Fruit fly (Drosophila melanogaster) whole organism, embryonic: ENCODE measurements around the gene CG16953.

Experiments
- CG10267 ChIP-seq: fragments of 200-800 bp; sonication (Bioruptor generic); optimal IDR thresholded peaks from 2 replicates; lab custom pipeline; 2018; ENCODE audit warnings: missing biosample characterization, mild to moderate bottlenecking, missing genetic modification characterization, moderate library complexity
- CG10543 ChIP-seq: fragments of 200-800 bp; sonication (Bioruptor generic); optimal IDR thresholded peaks from 3 replicates; lab custom pipeline; 2017; ENCODE audit warnings: missing biosample characterization, mild to moderate bottlenecking, missing genetic modification characterization, moderate library complexity
- CG11723 ChIP-seq: fragments of 200-800 bp; sonication (Bioruptor generic); optimal IDR thresholded peaks from 2 replicates; lab custom pipeline; 2017; ENCODE audit warnings: missing biosample characterization, mild to moderate bottlenecking, missing genetic modification characterization
- CG12236 ChIP-seq: fragments of 200-800 bp; sonication (Bioruptor generic); optimal IDR thresholded peaks from 2 replicates; lab custom pipeline; 2016; ENCODE audit warnings: missing biosample characterization, missing genetic modification characterization
- CG14965 ChIP-seq: fragments of 200-800 bp; sonication (Bioruptor generic); optimal IDR thresholded peaks from 2 replicates; lab custom pipeline; 2016; ENCODE audit warnings: missing biosample characterization, missing genetic modification characterization, borderline replicate concordance
- CG1603 ChIP-seq: fragments of 200-800 bp; sonication (Bioruptor generic); optimal IDR thresholded peaks from 2 replicates; lab custom pipeline; 2019; ENCODE audit warnings: missing biosample characterization, mild to moderate bottlenecking, missing genetic modification characterization, moderate library complexity
- CG16779 ChIP-seq: fragments of 200-800 bp; sonication (Bioruptor generic); IDR thresholded peaks from 2 replicates; pipeline ENCODE4 v1.3.6; 2022; ENCODE audit warnings: missing biosample characterization, missing genetic modification characterization
- CG18011 ChIP-seq: fragments of 200-800 bp; sonication (Bioruptor generic); optimal IDR thresholded peaks from 2 replicates; lab custom pipeline; 2017; ENCODE audit warnings: missing biosample characterization, missing genetic modification characterization, mild to moderate bottlenecking, moderate library complexity, missing genotype
- CG1832 ChIP-seq: fragments of 200-800 bp; sonication (Bioruptor generic); optimal IDR thresholded peaks from 2 replicates; lab custom pipeline; 2017; ENCODE audit warnings: missing biosample characterization, mild to moderate bottlenecking, missing genetic modification characterization, inconsistent platforms
- CG2120 ChIP-seq: fragments of 200-800 bp; sonication (Bioruptor generic); optimal IDR thresholded peaks from 3 replicates; lab custom pipeline; 2016; ENCODE audit warnings: missing biosample characterization, missing genetic modification characterization
- CG2678 ChIP-seq: fragments of 200-800 bp; sonication (Bioruptor generic); optimal IDR thresholded peaks from 3 replicates; lab custom pipeline; 2019; ENCODE audit warnings: missing biosample characterization, mild to moderate bottlenecking, missing genetic modification characterization, moderate library complexity
- CG33557 ChIP-seq: fragments of 200-800 bp; sonication (Bioruptor generic); optimal IDR thresholded peaks from 2 replicates; lab custom pipeline; 2019; ENCODE audit warnings: missing biosample characterization, mild to moderate bottlenecking, missing genetic modification characterization, moderate library complexity
- CG34224 ChIP-seq: fragments of 200-800 bp; sonication (Bioruptor generic); IDR thresholded peaks from 3 replicates; pipeline ENCODE4 v1.3.6; 2022; ENCODE audit warnings: missing biosample characterization, missing genetic modification characterization; ENCODE audit not compliant: partially characterized antibody
- CG4328 ChIP-seq: fragments of 200-800 bp; sonication (Bioruptor generic); optimal IDR thresholded peaks from 3 replicates; lab custom pipeline; 2017; ENCODE audit warnings: missing biosample characterization, missing genetic modification reagents, missing genetic modification characterization
- CG4707 ChIP-seq: fragments of 200-800 bp; sonication (Bioruptor generic); optimal IDR thresholded peaks from 2 replicates; lab custom pipeline; 2018; ENCODE audit warnings: missing biosample characterization, mild to moderate bottlenecking, missing genetic modification characterization, moderate library complexity
- CG5180 ChIP-seq: fragments of 200-800 bp; sonication (Bioruptor generic); optimal IDR thresholded peaks from 3 replicates; lab custom pipeline; 2017; ENCODE audit warnings: missing biosample characterization, missing genetic modification characterization, mild to moderate bottlenecking, moderate library complexity, missing genetic modification reagents
- CG7987 ChIP-seq: fragments of 200-800 bp; sonication (Bioruptor generic); optimal IDR thresholded peaks from 2 replicates; lab custom pipeline; 2018; ENCODE audit warnings: missing biosample characterization, mild to moderate bottlenecking, missing genetic modification characterization, moderate library complexity
- CrebB ChIP-seq: fragments of 200-800 bp; sonication (Bioruptor generic); optimal IDR thresholded peaks from 3 replicates; lab custom pipeline; 2018; ENCODE audit warnings: missing biosample characterization, mild to moderate bottlenecking, missing genetic modification characterization
- D ChIP-seq, 2 experiments: fragments of 200-800 bp in 1 of 2; fragments of >200 bp in 1 of 2; sonication (Bioruptor generic) in 1 of 2; optimal IDR thresholded peaks; 2 replicates in 1 of 2; 3 replicates in 1 of 2; lab custom pipeline; 2017; ENCODE audit warnings: mild to moderate bottlenecking in 1 of 2, missing biosample characterization in 1 of 2, missing genetic modification characterization in 1 of 2, missing genetic modification reagents in 1 of 2
- Dek ChIP-seq: fragments of 200-800 bp; sonication (Bioruptor generic); optimal IDR thresholded peaks from 3 replicates; lab custom pipeline; 2019; ENCODE audit warnings: missing biosample characterization, mild to moderate bottlenecking, missing genetic modification characterization, moderate library complexity
- Doc2 ChIP-seq: fragments of 200-800 bp; sonication (Bioruptor generic); IDR thresholded peaks from 2 replicates; pipeline ENCODE4 v1.3.6; 2022; ENCODE audit warnings: missing biosample characterization, missing genetic modification characterization
- E2f1 ChIP-seq: fragments of 200-800 bp; sonication (Bioruptor generic); IDR thresholded peaks from 2 replicates; pipeline ENCODE4 v1.3.6; 2022; ENCODE audit warnings: missing biosample characterization, missing genetic modification characterization
- Gsc ChIP-seq: fragments of 200-800 bp; sonication (Bioruptor generic); IDR thresholded peaks from 2 replicates; pipeline ENCODE4 v1.3.6; 2022; ENCODE audit warnings: missing biosample characterization, missing genetic modification characterization
- Gug ChIP-seq: fragments of 200-800 bp; sonication (Bioruptor generic); IDR thresholded peaks from 4 replicates; pipeline ENCODE4 v1.3.6; 2022; ENCODE audit warnings: missing biosample characterization, missing genetic modification characterization
- HHEX ChIP-seq: fragments of 200-800 bp; sonication (Bioruptor generic); optimal IDR thresholded peaks from 3 replicates; lab custom pipeline; 2017; ENCODE audit warnings: missing biosample characterization, mild to moderate bottlenecking, missing genetic modification characterization, missing genetic modification reagents
- HmgZ ChIP-seq: fragments of 200-800 bp; sonication (Bioruptor generic); optimal IDR thresholded peaks from 2 replicates; lab custom pipeline; 2018; ENCODE audit warnings: missing biosample characterization, mild to moderate bottlenecking, missing genetic modification characterization
- Hr3 ChIP-seq: fragments of 200-800 bp; sonication (Bioruptor generic); optimal IDR thresholded peaks from 3 replicates; lab custom pipeline; 2016; ENCODE audit warnings: missing biosample characterization, missing genetic modification characterization
- Hr39 ChIP-seq: fragments of >200 bp; optimal IDR thresholded peaks from 2 replicates; lab custom pipeline; 2017
- Hr78 ChIP-seq, 2 experiments: fragments of 200-800 bp in 1 of 2; fragments of >200 bp in 1 of 2; sonication (Bioruptor generic) in 1 of 2; optimal IDR thresholded peaks; 2 replicates each; lab custom pipeline; 2017 to 2019; ENCODE audit warnings: missing biosample characterization in 2 of 2, missing genetic modification characterization in 2 of 2, mild to moderate bottlenecking in 1 of 2, moderate library complexity in 1 of 2
- Opbp ChIP-seq: fragments of 200-800 bp; sonication (Bioruptor generic); IDR thresholded peaks from 3 replicates; pipeline ENCODE4 v1.3.6; 2022; ENCODE audit warnings: missing biosample characterization, missing genetic modification characterization; ENCODE audit not compliant: partially characterized antibody
- Optix ChIP-seq: fragments of 200-800 bp; sonication (Bioruptor generic); IDR thresholded peaks from 3 replicates; pipeline ENCODE4 v1.3.6; 2022; ENCODE audit warnings: missing biosample characterization, missing genetic modification characterization
- PHDP ChIP-seq: fragments of 200-800 bp; sonication (Bioruptor generic); optimal IDR thresholded peaks from 3 replicates; lab custom pipeline; 2018; ENCODE audit warnings: missing biosample characterization, mild to moderate bottlenecking, missing genetic modification characterization, moderate library complexity
- Ravus ChIP-seq: fragments of 200-800 bp; sonication (Bioruptor generic); IDR thresholded peaks from 2 replicates; pipeline ENCODE4 v1.3.6; 2022; ENCODE audit warnings: missing biosample characterization, missing genetic modification characterization
- ap ChIP-seq: fragments of 200-800 bp; sonication (Bioruptor generic); IDR thresholded peaks from 2 replicates; pipeline ENCODE4 v1.3.6; 2022; ENCODE audit warnings: missing biosample characterization, missing genetic modification characterization
- br ChIP-seq: fragments of >200 bp; optimal IDR thresholded peaks from 2 replicates; lab custom pipeline; 2017
- bsh ChIP-seq, 2 experiments: fragments of 200-800 bp; sonication (Bioruptor generic); optimal IDR thresholded peaks; 2 replicates each; lab custom pipeline; 2017 to 2018; ENCODE audit warnings: mild to moderate bottlenecking in 2 of 2, missing biosample characterization in 2 of 2, missing genetic modification characterization in 2 of 2, moderate library complexity in 1 of 2
- cad ChIP-seq: fragments of >200 bp; optimal IDR thresholded peaks from 2 replicates; lab custom pipeline; 2017; ENCODE audit warnings: missing biosample characterization, missing genetic modification characterization
- cas ChIP-seq: fragments of 200-800 bp; sonication (Bioruptor generic); IDR thresholded peaks from 2 replicates; pipeline ENCODE4 v1.3.6; 2022; ENCODE audit warnings: missing biosample characterization, missing genetic modification characterization
- chinmo ChIP-seq: fragments of 200-800 bp; sonication (Bioruptor generic); IDR thresholded peaks from 4 replicates; pipeline ENCODE4 v1.3.6; 2022; ENCODE audit warnings: missing biosample characterization, missing genetic modification characterization; ENCODE audit not compliant: partially characterized antibody
- corto ChIP-seq: fragments of 200-800 bp; sonication (Bioruptor generic); optimal IDR thresholded peaks from 2 replicates; lab custom pipeline; 2016; ENCODE audit warnings: missing biosample characterization, mild to moderate bottlenecking, missing genetic modification characterization, moderate library complexity
- ham ChIP-seq: fragments of 200-800 bp; sonication (Bioruptor generic); IDR thresholded peaks from 2 replicates; pipeline ENCODE4 v1.3.6; 2022; ENCODE audit warnings: missing biosample characterization, missing genetic modification characterization
- hb ChIP-seq: fragments of 200-800 bp; sonication (Bioruptor generic); IDR thresholded peaks from 3 replicates; pipeline ENCODE4 v1.3.6; 2022; ENCODE audit warnings: missing biosample characterization, missing genetic modification characterization; ENCODE audit not compliant: partially characterized antibody
- odd ChIP-seq: fragments of 200-800 bp; sonication (Bioruptor generic); optimal IDR thresholded peaks from 2 replicates; lab custom pipeline; 2017; ENCODE audit warnings: missing biosample characterization, mild to moderate bottlenecking, missing genetic modification characterization
- repo ChIP-seq: fragments of 200-800 bp; sonication (Bioruptor generic); optimal IDR thresholded peaks from 2 replicates; lab custom pipeline; 2016; ENCODE audit warnings: missing biosample characterization, missing genetic modification characterization
- ro ChIP-seq: fragments of 200-800 bp; sonication (Bioruptor generic); IDR thresholded peaks from 2 replicates; pipeline ENCODE4 v1.3.6; 2022; ENCODE audit warnings: missing biosample characterization, missing genetic modification characterization
- row ChIP-seq: fragments of 200-800 bp; sonication (Bioruptor generic); IDR thresholded peaks from 3 replicates; pipeline ENCODE4 v1.3.6; 2022; ENCODE audit warnings: missing biosample characterization, missing genetic modification characterization
- sens ChIP-seq: fragments of 200-800 bp; sonication (Bioruptor generic); peaks from one replicate; lab custom pipeline; 2016; ENCODE audit warnings: missing biosample characterization, missing genetic modification characterization
- so ChIP-seq: fragments of 200-800 bp; sonication (Bioruptor generic); IDR thresholded peaks from 3 replicates; pipeline ENCODE4 v1.3.6; 2022; ENCODE audit warnings: missing biosample characterization, missing genetic modification characterization
- yki ChIP-seq: fragments of >200 bp; optimal IDR thresholded peaks from 3 replicates; lab custom pipeline; 2018
- z ChIP-seq: fragments of 200-800 bp; sonication (Bioruptor generic); IDR thresholded peaks from 3 replicates; pipeline ENCODE4 v1.3.6; 2022; ENCODE audit warnings: missing biosample characterization, missing genetic modification characterization

The CG16953 gene

dm6 chr3R:20563830-20564421 lies 21.7 kb downstream of the CG16953 start, which contains the start of gene CG10877 (continued):
- TF ChIP-seq bsh (GFP tag; optimal IDR thresholded peaks at IDR 0.05; lab: Kevin White, UChicago) (no peak), odd (peak; percentile 22), ro (GFP tag; lab: Robert Waterston, UW) (no peak), CG1832 (GFP tag; lab: Kevin White, UChicago) (no peak), z (GFP tag; lab: Robert Waterston, UW) (0 out of 3 replicates have a peak, but pooled peaks have one; percentile 9), Gsc (GFP tag; lab: Robert Waterston, UW) (no peak), hb (no peak), Hr3 (GFP tag; lab: Kevin White, UChicago) (no peak), corto (no peak), Gug (no peak), CG11723 (GFP tag; lab: Kevin White, UChicago) (no peak), CG10543 (GFP tag; lab: Kevin White, UChicago) (peak; percentile 43), CG10267 (tag; lab: Kevin White, UChicago) (no peak), repo (GFP tag; lab: Kevin White, UChicago) (no peak), CG12236 (GFP tag; lab: Kevin White, UChicago) (no peak), HHEX (GFP tag; lab: Kevin White, UChicago) (no peak), CG5180 (peak; percentile 5), cad (GFP tag; lab: Kevin White, UChicago) (no peak), br (no peak), cas (GFP tag; lab: Robert Waterston, UW) (no peak), CG14965 (no peak), ap (GFP tag; lab: Robert Waterston, UW) (no peak), yki (no peak), CG4328 (no peak), Hr78 (GFP tag; optimal IDR thresholded peaks at IDR 0.05; lab: Kevin White, UChicago) (peak in 1 of 2 experiments; percentile 36), chinmo (GFP tag; lab: Robert Waterston, UW) (0 out of 4 replicates have a peak, but pooled peaks have one; percentile 36), CG2120 (no peak), so (GFP tag; lab: Robert Waterston, UW) (no peak), HmgZ (tag; lab: Kevin White, UChicago) (peak; percentile 33), Hr39 (lab: Kevin White, UChicago) (no peak), sens (GFP tag; lab: Kevin White, UChicago) (peak; percentile 18), CG7987 (no peak), Doc2 (GFP tag; lab: Robert Waterston, UW) (no peak), CG1603 (tag; lab: Kevin White, UChicago) (no peak), CrebB (no peak), CG33557 (GFP tag; lab: Kevin White, UChicago) (no peak), Ravus (GFP tag; lab: Robert Waterston, UW) (no peak), CG18011 (no peak), CG34224 (GFP tag; lab: Robert Waterston, UW) (peak; percentile 28; the same call in 1 of the 3 replicates), CG4707 (GFP tag; lab: Kevin White, UChicago) (no peak), Opbp (GFP tag; lab: Robert Waterston, UW) (no peak), row (no peak), CG16779 (GFP tag; lab: Robert Waterston, UW) (no peak), D (optimal IDR thresholded peaks at IDR 0.05; lab: Kevin White, UChicago) (no peak), D (GFP tag; optimal IDR thresholded peaks at IDR 0.05; lab: Kevin White, UChicago) (no peak), Dek (no peak), Optix (no peak), E2f1 (GFP tag; lab: Robert Waterston, UW) (no peak), ham (no peak), PHDP (tag; lab: Kevin White, UChicago) (no peak), CG2678 (tag; lab: Kevin White, UChicago) (no peak)
